Fruit fly (Drosophila melanogaster): ENCODE measurements around the gene Zmynd10.
A peak's percentile ranks its signal among the peaks of the same experiment; 100 is the strongest.

Gene Zmynd10

DNA sequence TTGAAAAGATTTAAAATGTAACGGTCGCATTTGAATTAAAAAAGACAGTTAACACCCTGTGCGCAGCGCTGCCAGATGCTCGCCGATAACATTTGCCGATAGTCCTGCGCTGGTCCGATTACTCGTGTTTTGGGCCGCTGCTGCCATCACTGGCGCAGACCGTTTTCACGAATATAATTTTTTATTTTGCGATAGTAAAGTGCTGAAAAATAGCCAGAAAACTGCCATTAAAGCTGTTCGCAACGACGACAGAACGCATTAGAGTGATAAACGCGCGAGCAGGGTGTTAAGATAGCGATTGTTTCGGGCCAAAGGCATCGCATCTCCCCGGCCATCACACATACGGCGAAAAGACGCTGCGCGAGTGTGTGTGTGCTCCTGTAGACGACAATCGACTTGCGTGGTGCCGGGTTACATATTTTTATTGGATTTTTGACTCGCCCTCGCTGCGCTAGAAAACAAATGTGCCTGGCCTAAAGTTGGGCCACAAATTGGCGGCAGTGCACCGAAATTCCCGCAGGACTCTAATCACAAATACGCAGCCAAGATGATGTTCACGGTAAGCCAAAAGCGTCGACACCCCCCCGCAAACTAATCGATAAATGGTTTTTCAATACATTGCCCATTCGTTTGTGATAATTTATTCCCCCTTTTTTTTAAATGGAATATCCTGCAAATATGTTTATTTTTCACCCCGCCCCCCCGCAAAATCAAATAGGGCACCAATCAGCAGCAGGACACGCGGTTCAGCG, 10.6 kb upstream of the Zmynd10 start, which contains the start of gene Srrm1 (continued):
- TF ChIP-seq Elba2 (GFP tag; optimal IDR thresholded peaks at IDR 0.05) (no peak), al (GFP tag; IDR thresholded peaks at IDR 0.05) (peak; percentile 36; the same call in 1 of the 2 replicates), repo (GFP tag; optimal IDR thresholded peaks at IDR 0.05) (peak; percentile 30), Xrp1 (GFP tag; IDR thresholded peaks at IDR 0.05) (0 out of 2 replicates have a peak, but pooled peaks have one; percentile 10), CG5953 (GFP tag; IDR thresholded peaks at IDR 0.05) (0 out of 2 replicates have a peak, but pooled peaks have one; percentile 37), CG11456 (GFP tag; IDR thresholded peaks at IDR 0.05) (peak; percentile 17; the same call in 1 of the 3 replicates), CG11560 (tag; IDR thresholded peaks at IDR 0.05) (peak; percentile 51; the same call in 2 of the 3 replicates), Vsx1 (GFP tag; optimal IDR thresholded peaks at IDR 0.05) (no peak), Opbp (GFP tag; IDR thresholded peaks at IDR 0.05; ENCODE audit: partially characterized antibody) (peak; percentile 93), CG6791 (GFP tag; IDR thresholded peaks at IDR 0.05; ENCODE audit: partially characterized antibody) (peak; percentile 88), klu (GFP tag; IDR thresholded peaks at IDR 0.05) (no peak), chinmo (GFP tag; IDR thresholded peaks at IDR 0.05; ENCODE audit: partially characterized antibody) (peak; percentile 69; the same call in 1 of the 4 replicates), maf-S (GFP tag; optimal IDR thresholded peaks at IDR 0.05) (peak; percentile 38), Dll (GFP tag; IDR thresholded peaks at IDR 0.05; ENCODE audit: partially characterized antibody) (peak; percentile 90), NFAT (GFP tag; IDR thresholded peaks at IDR 0.05) (peak; percentile 41; the same call in 1 of the 2 replicates), scrt (GFP tag; optimal IDR thresholded peaks at IDR 0.05) (no peak), CG18262 (tag; optimal IDR thresholded peaks at IDR 0.05) (peak; percentile 25), CG15601 (tag; optimal IDR thresholded peaks at IDR 0.05) (peak; percentile 60), CG11247 (GFP tag; IDR thresholded peaks at IDR 0.05) (no peak), Hr51 (GFP tag; optimal IDR thresholded peaks at IDR 0.05) (peak in 1 of 2 experiments; percentile 48), Six4 (GFP tag; optimal IDR thresholded peaks at IDR 0.05) (no peak), Nf-YA (GFP tag; IDR thresholded peaks at IDR 0.05) (no peak), dm (GFP tag; optimal IDR thresholded peaks at IDR 0.05) (peak; percentile 68), CG10979 (tag; optimal IDR thresholded peaks at IDR 0.05) (no peak), CG16813 (GFP tag; IDR thresholded peaks at IDR 0.05; ENCODE audit: partially characterized antibody) (peak; percentile 93), slou (GFP tag; optimal IDR thresholded peaks at IDR 0.05) (no peak), CG8944 (GFP tag; optimal IDR thresholded peaks at IDR 0.05) (peak; percentile 34), Antp (GFP tag; optimal IDR thresholded peaks at IDR 0.05) (peak; percentile 23), cad (GFP tag; optimal IDR thresholded peaks at IDR 0.05) (peak; percentile 71), lola (GFP tag; optimal IDR thresholded peaks at IDR 0.05) (peak in 1 of 3 experiments; percentile 6), CG33557 (GFP tag; optimal IDR thresholded peaks at IDR 0.05) (peak; percentile 38), knrl (GFP tag; IDR thresholded peaks at IDR 0.05; ENCODE audit: partially characterized antibody) (peak; percentile 92), Spps (tag; optimal IDR thresholded peaks at IDR 0.05) (no peak), kni (GFP tag; optimal IDR thresholded peaks at IDR 0.05) (no peak), zen2 (GFP tag; IDR thresholded peaks at IDR 0.05; ENCODE audit: partially characterized antibody) (peak; percentile 61; the same call in 2 of the 3 replicates), CHES-1-like (GFP tag; optimal IDR thresholded peaks at IDR 0.05) (peak; percentile 82), abd-A (tag; optimal IDR thresholded peaks at IDR 0.05) (peak; percentile 17), CG9215 (GFP tag; IDR thresholded peaks at IDR 0.05) (peak; percentile 29; the same call in 1 of the 2 replicates), pho (GFP tag; optimal IDR thresholded peaks at IDR 0.05) (peak; percentile 67), BtbVII (GFP tag; optimal IDR thresholded peaks at IDR 0.05) (no peak), tx (GFP tag; optimal IDR thresholded peaks at IDR 0.05) (peak; percentile 17), sna (GFP tag; IDR thresholded peaks at IDR 0.05; ENCODE audit: partially characterized antibody) (peak; percentile 79; the same call in 1 of the 2 replicates), YL-1 (GFP tag; optimal IDR thresholded peaks at IDR 0.05) (peak; percentile 86), ssp (GFP tag; IDR thresholded peaks at IDR 0.05) (no peak), CG9727 (GFP tag; optimal IDR thresholded peaks at IDR 0.05) (peak; percentile 16), lbe (GFP tag; optimal IDR thresholded peaks at IDR 0.05) (peak; percentile 30), CG17802 (tag; optimal IDR thresholded peaks at IDR 0.05) (peak; percentile 1)
